Worm (Caenorhabditis elegans) whole organism, L4 larva: Measurements from ENCODE around the gene Y47D3A.20.

Source experiments
- D1046.2 ChIP-seq: fragments of 200-800 bp; sonication (Bioruptor generic); IDR thresholded peaks from 2 replicates; pipeline ENCODE4 v1.3.6; 2022; ENCODE audit warnings: missing genetic modification characterization, missing compliant biosample characterization
- F10B5.3 ChIP-seq: sonication (generic microtip); optimal IDR thresholded peaks from 2 replicates; lab custom pipeline; 2016; ENCODE audit warnings: mild to moderate bottlenecking, missing genetic modification characterization, missing compliant biosample characterization
- F44E2.7 ChIP-seq: fragments of 200-800 bp; sonication (Bioruptor generic); IDR thresholded peaks from 2 replicates; pipeline ENCODE4 v2.1.2; 2022; ENCODE audit warnings: missing genetic modification characterization, missing compliant biosample characterization
- Y48G9A.11 ChIP-seq: fragments of 200-800 bp; sonication (Bioruptor generic); IDR thresholded peaks from 2 replicates; pipeline ENCODE4 v1.3.6; 2022; ENCODE audit warnings: missing genetic modification reagents, missing genetic modification characterization, missing compliant biosample characterization
- Y5F2A.4 ChIP-seq: fragments of 200-800 bp; sonication (Bioruptor generic); optimal IDR thresholded peaks from 2 replicates; lab custom pipeline; 2018; ENCODE audit warnings: mild to moderate bottlenecking, missing genetic modification characterization, missing compliant biosample characterization
- ZK546.5 ChIP-seq, 2 experiments: sonication (generic microtip); optimal IDR thresholded peaks; 2 replicates each; lab custom pipeline; 2017; ENCODE audit warnings: missing biosample characterization in 2 of 2, missing genetic modification characterization in 2 of 2
- aha-1 ChIP-seq: fragments of 150-350 bp; peaks from one replicate; lab custom pipeline; 2014; ENCODE audit warnings: missing biosample characterization, missing genetic modification characterization
- attf-4 ChIP-seq: sonication (generic microtip); optimal IDR thresholded peaks from 3 replicates; lab custom pipeline; 2017; ENCODE audit warnings: missing biosample characterization, missing genetic modification characterization
- ceh-62 ChIP-seq: sonication (generic microtip); optimal IDR thresholded peaks from 2 replicates; lab custom pipeline; 2017; ENCODE audit warnings: missing biosample characterization, missing genetic modification characterization
- ceh-82 ChIP-seq: sonication (generic microtip); optimal IDR thresholded peaks from 2 replicates; lab custom pipeline; 2017; ENCODE audit warnings: missing biosample characterization, missing genetic modification characterization
- ctbp-1 ChIP-seq: fragments of 200-800 bp; sonication (Bioruptor generic); IDR thresholded peaks from 2 replicates; pipeline ENCODE4 v1.3.6; 2022; ENCODE audit warnings: missing genetic modification reagents, missing genetic modification characterization, missing compliant biosample characterization
- daf-16 ChIP-seq, 3 experiments: sonication (generic microtip); optimal IDR thresholded peaks; 2 replicates each; lab custom pipeline; 2016 to 2017; ENCODE audit warnings: missing genetic modification characterization in 3 of 3, missing genetic modification reagents in 3 of 3, mild to moderate bottlenecking in 2 of 3, missing compliant biosample characterization in 2 of 3, missing biosample characterization in 1 of 3, moderate library complexity in 1 of 3
- daf-8 ChIP-seq: fragments of 200-800 bp; sonication (Bioruptor generic); IDR thresholded peaks from 2 replicates; pipeline ENCODE4 v1.3.6; 2022; ENCODE audit warnings: missing genetic modification characterization, missing compliant biosample characterization
- dmd-6 ChIP-seq: fragments of 200-800 bp; sonication (Bioruptor generic); IDR thresholded peaks from 2 replicates; pipeline ENCODE4 v1.3.6; 2022; ENCODE audit warnings: missing genetic modification reagents, missing genetic modification characterization, missing compliant biosample characterization
- dpl-1 ChIP-seq: fragments of 150-350 bp; optimal IDR thresholded peaks from 2 replicates; lab custom pipeline; 2014; ENCODE audit warnings: missing biosample characterization, missing genetic modification reagents, missing genetic modification characterization
- dve-1 ChIP-seq: sonication (generic microtip); optimal IDR thresholded peaks from 2 replicates; lab custom pipeline; 2017; ENCODE audit warnings: antibody characterized with exemption, mild to moderate bottlenecking, missing genetic modification characterization, missing compliant biosample characterization; ENCODE audit not compliant: insufficient read depth
- egl-27 ChIP-seq: sonication (generic microtip); optimal IDR thresholded peaks from 3 replicates; lab custom pipeline; 2017; ENCODE audit warnings: missing biosample characterization, missing genetic modification reagents, missing genetic modification characterization
- egl-43 ChIP-seq: fragments of 200-800 bp; sonication (Bioruptor generic); IDR thresholded peaks from 2 replicates; pipeline ENCODE4 v1.3.6; 2022; ENCODE audit warnings: missing genetic modification reagents, missing genetic modification characterization, missing compliant biosample characterization
- fkh-10 ChIP-seq: fragments of 150-350 bp; optimal IDR thresholded peaks from 2 replicates; lab custom pipeline; 2014; ENCODE audit warnings: missing biosample characterization, missing genetic modification reagents, missing genetic modification characterization
- gei-8 ChIP-seq: fragments of 200-800 bp; sonication (Bioruptor generic); optimal IDR thresholded peaks from 2 replicates; lab custom pipeline; 2018; ENCODE audit warnings: mild to moderate bottlenecking, missing genetic modification characterization, missing compliant biosample characterization
- lin-13 ChIP-seq: fragments of 150-350 bp; optimal IDR thresholded peaks from 2 replicates; lab custom pipeline; 2014; ENCODE audit warnings: missing biosample characterization, missing genetic modification reagents, missing genetic modification characterization
- lin-38 ChIP-seq: fragments of 200-800 bp; sonication (Bioruptor generic); IDR thresholded peaks from 2 replicates; pipeline ENCODE4 v1.3.6; 2022; ENCODE audit warnings: missing genetic modification reagents, missing genetic modification characterization, missing compliant biosample characterization
- lin-39 ChIP-seq: fragments of 150-350 bp; optimal IDR thresholded peaks from 2 replicates; lab custom pipeline; 2014; ENCODE audit warnings: missing biosample characterization, missing genetic modification reagents, missing genetic modification characterization
- madf-9 ChIP-seq: fragments of 200-800 bp; sonication (Bioruptor generic); conservative IDR thresholded peaks from 2 replicates; pipeline ENCODE4 v1.3.6; 2022; ENCODE audit warnings: missing genetic modification reagents, missing genetic modification characterization, missing compliant biosample characterization
- mdl-1 ChIP-seq, 2 experiments: fragments of 150-350 bp in 1 of 2; sonication (generic microtip) in 1 of 2; optimal IDR thresholded peaks; 2 replicates each; lab custom pipeline; 2014 to 2017; ENCODE audit warnings: missing biosample characterization in 2 of 2, missing genetic modification characterization in 2 of 2
- mes-2 ChIP-seq: sonication (generic microtip); optimal IDR thresholded peaks from 2 replicates; lab custom pipeline; 2016; ENCODE audit warnings: missing genotype, mild to moderate bottlenecking, missing genetic modification characterization, missing compliant biosample characterization; ENCODE audit not compliant: poor library complexity, severe bottlenecking
- nhr-10 ChIP-seq: fragments of 150-350 bp; optimal IDR thresholded peaks from 2 replicates; lab custom pipeline; 2014; ENCODE audit warnings: missing biosample characterization, missing genetic modification characterization
- nhr-102 ChIP-seq: sonication (generic microtip); optimal IDR thresholded peaks from 2 replicates; lab custom pipeline; 2016; ENCODE audit warnings: mild to moderate bottlenecking, missing genetic modification characterization, moderate library complexity, missing compliant biosample characterization
- nhr-111 ChIP-seq: fragments of 200-800 bp; sonication (Bioruptor generic); optimal IDR thresholded peaks from 2 replicates; lab custom pipeline; 2018; ENCODE audit warnings: mild to moderate bottlenecking, missing genetic modification characterization, missing compliant biosample characterization
- nhr-237 ChIP-seq: sonication (generic microtip); optimal IDR thresholded peaks from 2 replicates; lab custom pipeline; 2017; ENCODE audit warnings: missing biosample characterization, missing genetic modification characterization
- nhr-28 ChIP-seq: fragments of 150-350 bp; optimal IDR thresholded peaks from 2 replicates; lab custom pipeline; 2014; ENCODE audit warnings: missing biosample characterization, missing genetic modification characterization
- nhr-77 ChIP-seq: fragments of 150-350 bp; optimal IDR thresholded peaks from 2 replicates; lab custom pipeline; 2014; ENCODE audit warnings: missing biosample characterization, missing genetic modification characterization
- pha-4 ChIP-seq, 2 experiments: fragments of 150-350 bp in 1 of 2; fragments of 200-800 bp in 1 of 2; sonication (Bioruptor generic) in 1 of 2; IDR thresholded peaks in 1 of 2; optimal IDR thresholded peaks in 1 of 2; 2 replicates each; pipeline versions ENCODE4 v1.3.6 to Lab custom; 2014 to 2022; ENCODE audit warnings: missing genetic modification characterization in 2 of 2, missing genetic modification reagents in 2 of 2, missing biosample characterization in 1 of 2, missing compliant biosample characterization in 1 of 2
- php-3 ChIP-seq: fragments of 200-800 bp; sonication (Bioruptor generic); IDR thresholded peaks from 2 replicates; pipeline ENCODE4 v1.3.6; 2022; ENCODE audit warnings: missing genetic modification reagents, missing genetic modification characterization, missing compliant biosample characterization
- tra-1 ChIP-seq: fragments of 200-800 bp; sonication (Bioruptor generic); IDR thresholded peaks from 2 replicates; pipeline ENCODE4 v1.3.6; 2022; ENCODE audit warnings: missing genetic modification reagents, missing genetic modification characterization, missing compliant biosample characterization
- unc-39 ChIP-seq: sonication (generic microtip); optimal IDR thresholded peaks from 2 replicates; lab custom pipeline; 2017; ENCODE audit warnings: missing biosample characterization, missing genetic modification characterization
- unc-62 ChIP-seq, 3 experiments: fragments of 150-350 bp in 1 of 3; sonication (generic microtip); optimal IDR thresholded peaks in 2 of 3; peaks in 1 of 3; 1 replicate in 1 of 3; 2 replicates in 2 of 3; lab custom pipeline; 2014 to 2017; ENCODE audit warnings: missing biosample characterization in 3 of 3, missing genetic modification characterization in 3 of 3, missing genetic modification reagents in 3 of 3, missing genotype in 1 of 3
- zag-1 ChIP-seq: fragments of 150-350 bp; optimal IDR thresholded peaks from 2 replicates; lab custom pipeline; 2014; ENCODE audit warnings: missing biosample characterization, missing genetic modification characterization
- zfp-2 ChIP-seq: sonication (generic microtip); optimal IDR thresholded peaks from 2 replicates; lab custom pipeline; 2016; ENCODE audit warnings: mild to moderate bottlenecking, missing genetic modification characterization, missing compliant biosample characterization
- zfp-3 ChIP-seq: fragments of 200-800 bp; sonication (Bioruptor generic); conservative IDR thresholded peaks from 2 replicates; pipeline ENCODE4 v1.3.6; 2022; ENCODE audit warnings: missing genetic modification reagents, missing genetic modification characterization, missing compliant biosample characterization
- zip-11 ChIP-seq: fragments of 200-800 bp; sonication (Bioruptor generic); IDR thresholded peaks from 2 replicates; pipeline ENCODE4 v1.3.6; 2022; ENCODE audit warnings: missing genetic modification characterization, missing compliant biosample characterization

Gene Y47D3A.20

DNA sequence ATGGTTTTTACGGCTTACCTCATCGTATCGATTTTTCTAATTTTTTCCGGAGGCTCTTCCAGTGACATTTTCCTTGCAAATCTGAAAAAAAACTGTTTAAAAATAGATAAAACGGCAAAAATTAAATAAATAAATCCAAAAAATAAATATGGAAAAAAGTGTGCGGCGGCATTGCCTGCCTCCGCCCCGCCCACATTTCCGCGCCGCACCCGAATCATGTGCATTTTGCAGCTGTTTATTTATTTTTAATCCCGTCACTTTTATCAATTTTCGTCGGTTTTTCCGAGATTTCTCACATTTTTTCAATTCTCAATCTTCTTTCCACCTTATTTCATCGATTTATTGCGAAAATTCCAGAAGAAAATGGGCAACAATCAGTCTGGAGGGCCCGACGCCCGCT is 38.1 kb upstream of the Y47D3A.20 start, which contains the start of the genes Y47D3A.14 and aakb-2 (continued):
- TF ChIP-seq dpl-1 (GFP tag; lab: Kevin White, UChicago) (peak; percentile 57), nhr-10 (tag; lab: Kevin White, UChicago) (no peak), gei-8 (GFP tag; lab: Kevin White, UChicago) (no peak), egl-43 (GFP tag; lab: Robert Waterston, UW) (no peak), nhr-77 (tag; lab: Kevin White, UChicago) (peak; percentile 54), lin-38 (GFP tag; lab: Robert Waterston, UW) (peak; percentile 51), aha-1 (tag; lab: Kevin White, UChicago) (no peak), zag-1 (tag; lab: Kevin White, UChicago) (no peak), F10B5.3 (tag; lab: Kevin White, UChicago) (no peak), Y48G9A.11 (GFP tag; lab: Robert Waterston, UW) (no peak), ceh-62 (no peak), zfp-2 (tag; lab: Kevin White, UChicago) (no peak), zfp-3 (no peak), D1046.2 (GFP tag; lab: Robert Waterston, UW) (no peak), Y5F2A.4 (GFP tag; lab: Kevin White, UChicago) (no peak), mes-2 (tag; lab: Kevin White, UChicago) (peak; percentile 86), dmd-6 (GFP tag; lab: Robert Waterston, UW) (peak; percentile 32; the same call in 1 of the 2 replicates), pha-4 (GFP tag; IDR thresholded peaks at IDR 0.05; lab: Robert Waterston, UW) (no peak), pha-4 (tag; optimal IDR thresholded peaks at IDR 0.05; lab: Kevin White, UChicago) (no peak), attf-4 (tag; lab: Kevin White, UChicago) (no peak), unc-62 (GFP tag; optimal IDR thresholded peaks at IDR 0.05 in 1 of 2; lab: Kevin White, UChicago) (no peak), unc-62 (tag; optimal IDR thresholded peaks at IDR 0.05; lab: Kevin White, UChicago) (no peak), ceh-82 (no peak), tra-1 (GFP tag; lab: Robert Waterston, UW) (no peak), daf-8 (GFP tag; lab: Robert Waterston, UW) (no peak), unc-39 (tag; lab: Kevin White, UChicago) (no peak), php-3 (GFP tag; lab: Robert Waterston, UW) (no peak), egl-27 (tag; lab: Kevin White, UChicago) (no peak), fkh-10 (GFP tag; lab: Kevin White, UChicago) (no peak), nhr-102 (tag; lab: Kevin White, UChicago) (no peak), nhr-111 (GFP tag; lab: Kevin White, UChicago) (no peak), dve-1 (tag; lab: Kevin White, UChicago) (no peak), daf-16 (GFP tag; optimal IDR thresholded peaks at IDR 0.05; lab: Kevin White, UChicago) (peak in 1 of 2 experiments; percentile 7), daf-16 (tag; optimal IDR thresholded peaks at IDR 0.05; lab: Kevin White, UChicago) (peak; percentile 68), ctbp-1 (GFP tag; lab: Robert Waterston, UW) (no peak), zip-11 (GFP tag; lab: Robert Waterston, UW) (no peak), lin-39 (tag; lab: Kevin White, UChicago) (no peak), nhr-237 (tag; lab: Kevin White, UChicago) (no peak), ZK546.5 (tag; optimal IDR thresholded peaks at IDR 0.05; lab: Kevin White, UChicago) (no peak), madf-9 (no peak), F44E2.7 (GFP tag; lab: Robert Waterston, UW) (no peak), mdl-1 (tag; optimal IDR thresholded peaks at IDR 0.05; lab: Kevin White, UChicago) (peak in 1 of 2 experiments; percentile 49), nhr-28 (tag; lab: Kevin White, UChicago) (peak; percentile 21), lin-13 (peak; percentile 46)
- TF ChIP-seq, all 104 proteins: peak for 13
